Fruit fly (Drosophila melanogaster): ENCODE results near the gene CG10348.

The CG10348 gene

DNA sequence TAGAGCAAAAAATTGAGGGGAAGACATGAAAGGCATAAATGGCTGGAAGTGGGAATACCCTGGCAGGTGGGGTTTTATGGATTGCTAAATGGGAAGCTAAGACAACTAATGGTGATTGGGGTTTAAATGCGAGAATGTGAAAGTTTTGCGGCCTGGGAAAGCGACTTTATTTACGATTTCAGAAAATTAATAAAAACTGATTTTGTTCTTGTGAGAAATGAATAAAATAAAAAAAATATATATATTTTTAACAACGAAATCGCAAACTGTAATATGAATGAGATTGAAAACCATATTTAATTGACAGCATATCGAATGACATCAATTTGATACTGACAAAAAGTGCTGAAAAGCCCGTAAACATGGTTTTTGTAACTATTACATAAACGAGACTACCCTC is 19.0 kb upstream of the CG10348 start:
- TF ChIP-seq Hnf4 (GFP tag; optimal IDR thresholded peaks at IDR 0.05), result no peak
- TF ChIP-seq Rel (GFP tag; optimal IDR thresholded peaks at IDR 0.05), result no peak
- no peak for TF ChIP-seq Rel (tag; optimal IDR thresholded peaks at IDR 0.05)

dm6 chr2L:18746694-18747093 is 14.4 kb upstream of the CG10348 start:
- TF ChIP-seq h (GFP tag; optimal IDR thresholded peaks at IDR 0.05) (no peak), brk (GFP tag; optimal IDR thresholded peaks at IDR 0.05) (no peak), Mio (GFP tag; optimal IDR thresholded peaks at IDR 0.05) (no peak), CrebA (GFP tag; optimal IDR thresholded peaks at IDR 0.05; ENCODE audit: borderline replicate concordance) (no peak), usp (GFP tag; optimal IDR thresholded peaks at IDR 0.05) (no peak), br (GFP tag; optimal IDR thresholded peaks at IDR 0.05) (no peak), N (GFP tag; optimal IDR thresholded peaks at IDR 0.05) (no peak), Hr78 (GFP tag; optimal IDR thresholded peaks at IDR 0.05) (no peak), dmrt93B (GFP tag; optimal IDR thresholded peaks at IDR 0.05) (no peak)

- TF ChIP-seq psq (GFP tag; optimal IDR thresholded peaks at IDR 0.05) (no peak), CG9705 (GFP tag; optimal IDR thresholded peaks at IDR 0.05) (no peak), usp (GFP tag; optimal IDR thresholded peaks at IDR 0.05) (no peak), Dfd (GFP tag; optimal IDR thresholded peaks at IDR 0.05) (peak; percentile 62)
Measured at dm6 chr2L:18745454-18745853, 13.1 kb upstream of the CG10348 start.

dm6 chr2L:18743896-18744295 is 11.6 kb upstream of the CG10348 start:
- TF ChIP-seq OdsH (GFP tag; optimal IDR thresholded peaks at IDR 0.05), result no peak
- TF ChIP-seq h (GFP tag; optimal IDR thresholded peaks at IDR 0.05), result no peak

DNA sequence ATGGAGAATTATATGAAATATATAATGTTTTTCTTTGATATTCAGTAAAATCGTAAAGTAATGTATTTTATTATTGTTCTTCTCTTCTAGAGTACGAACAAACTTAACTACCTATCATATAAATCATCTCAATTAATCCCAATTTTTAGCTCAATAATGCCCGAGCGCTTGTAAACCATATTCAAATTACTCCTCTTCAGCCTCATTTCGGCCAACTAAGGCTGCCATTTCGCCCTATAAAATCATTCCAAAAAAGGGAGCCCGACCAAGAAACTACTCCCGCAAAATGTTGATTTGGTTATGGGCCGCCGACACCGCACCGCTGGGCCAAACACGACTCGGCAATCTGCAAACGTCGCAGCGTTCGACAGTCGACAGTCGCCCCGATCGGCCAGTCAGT is 10.4 kb upstream of the CG10348 start:
- TF ChIP-seq sv (GFP tag; optimal IDR thresholded peaks at IDR 0.05) (no peak), OdsH (GFP tag; optimal IDR thresholded peaks at IDR 0.05) (no peak), Mio (GFP tag; optimal IDR thresholded peaks at IDR 0.05) (no peak), ey (GFP tag; optimal IDR thresholded peaks at IDR 0.05) (no peak), br (GFP tag; optimal IDR thresholded peaks at IDR 0.05) (no peak)

dm6 chr2L:18740010-18740409 is 7.7 kb upstream of the CG10348 start, which contains the start of the genes CG42752 and CG15167:
CG42752 (minus strand) TSS chr2L:18740110.
CG15167 (plus strand) TSS chr2L:18740358.
- TF ChIP-seq brk (GFP tag; optimal IDR thresholded peaks at IDR 0.05) (no peak), jim (GFP tag; optimal IDR thresholded peaks at IDR 0.05) (no peak), fru (GFP tag; optimal IDR thresholded peaks at IDR 0.05) (no peak), usp (GFP tag; optimal IDR thresholded peaks at IDR 0.05) (no peak), Dif (GFP tag; optimal IDR thresholded peaks at IDR 0.05; ENCODE audit: partially characterized antibody) (no peak), dmrt93B (GFP tag; optimal IDR thresholded peaks at IDR 0.05) (no peak), foxo (GFP tag; optimal IDR thresholded peaks at IDR 0.05) (no peak), Jra (GFP tag; optimal IDR thresholded peaks at IDR 0.05) (no peak), Mio (GFP tag; optimal IDR thresholded peaks at IDR 0.05) (no peak), br (GFP tag; optimal IDR thresholded peaks at IDR 0.05) (no peak), CG9705 (GFP tag; optimal IDR thresholded peaks at IDR 0.05) (no peak), pan (optimal IDR thresholded peaks at IDR 0.05) (no peak), psq (GFP tag; optimal IDR thresholded peaks at IDR 0.05) (no peak), HLH106 (tag; optimal IDR thresholded peaks at IDR 0.05) (no peak), Rel (GFP tag; optimal IDR thresholded peaks at IDR 0.05) (no peak), Rel (tag; optimal IDR thresholded peaks at IDR 0.05) (no peak), Sp1 (GFP tag; optimal IDR thresholded peaks at IDR 0.05) (no peak), lola (GFP tag; optimal IDR thresholded peaks at IDR 0.05) (no peak), Hnf4 (GFP tag; optimal IDR thresholded peaks at IDR 0.05) (no peak), N (GFP tag; optimal IDR thresholded peaks at IDR 0.05) (no peak), Vsx2 (GFP tag; optimal IDR thresholded peaks at IDR 0.05; ENCODE audit: partially characterized antibody) (no peak)

dm6 chr2L:18737239-18737638 is 4.9 kb upstream of the CG10348 start:
- no peak for TF ChIP-seq lola (GFP tag; optimal IDR thresholded peaks at IDR 0.05)
- TF ChIP-seq Hr78 (GFP tag; optimal IDR thresholded peaks at IDR 0.05), result no peak
- no peak for TF ChIP-seq dmrt93B (GFP tag; optimal IDR thresholded peaks at IDR 0.05)
- no peak for TF ChIP-seq Hr83 (GFP tag; optimal IDR thresholded peaks at IDR 0.05; ENCODE audit: poor library complexity, severe bottlenecking)
- TF ChIP-seq Sp1 (GFP tag; optimal IDR thresholded peaks at IDR 0.05), result no peak
- TF ChIP-seq dl (GFP tag; optimal IDR thresholded peaks at IDR 0.05; ENCODE audit: insufficient read depth in 1 of 2, partially characterized antibody in 2 of 2), result no peak
